Worm (Caenorhabditis elegans) whole organism, late embryonic: Measurements from ENCODE around the gene ZC155.2.

Source experiments
- ama-1 ChIP-seq: fragments of 150-350 bp; optimal IDR thresholded peaks from 2 replicates; lab custom pipeline; 2014
- pha-4 ChIP-seq: fragments of 150-350 bp; optimal IDR thresholded peaks from 2 replicates; lab custom pipeline; 2018; ENCODE audit warnings: missing biosample characterization, missing genetic modification reagents, missing genetic modification characterization
- tbx-2 ChIP-seq: sonication (generic microtip); optimal IDR thresholded peaks from 2 replicates; lab custom pipeline; 2016; ENCODE audit warnings: missing genetic modification characterization, missing compliant biosample characterization
- unc-3 ChIP-seq, 2 experiments: fragments of 200-800 bp in 1 of 2; sonication (Bioruptor generic) in 1 of 2; sonication (generic microtip) in 1 of 2; conservative IDR thresholded peaks in 1 of 2; optimal IDR thresholded peaks in 1 of 2; 2 replicates each; pipeline versions ENCODE4 v1.3.6 to Lab custom; 2016 to 2022; ENCODE audit warnings: missing compliant biosample characterization in 2 of 2, missing genetic modification characterization in 2 of 2, missing genetic modification reagents in 1 of 2
- unc-86 ChIP-seq: sonication (generic microtip); optimal IDR thresholded peaks from 2 replicates; lab custom pipeline; 2016; ENCODE audit warnings: missing genetic modification characterization, missing compliant biosample characterization

DNA sequence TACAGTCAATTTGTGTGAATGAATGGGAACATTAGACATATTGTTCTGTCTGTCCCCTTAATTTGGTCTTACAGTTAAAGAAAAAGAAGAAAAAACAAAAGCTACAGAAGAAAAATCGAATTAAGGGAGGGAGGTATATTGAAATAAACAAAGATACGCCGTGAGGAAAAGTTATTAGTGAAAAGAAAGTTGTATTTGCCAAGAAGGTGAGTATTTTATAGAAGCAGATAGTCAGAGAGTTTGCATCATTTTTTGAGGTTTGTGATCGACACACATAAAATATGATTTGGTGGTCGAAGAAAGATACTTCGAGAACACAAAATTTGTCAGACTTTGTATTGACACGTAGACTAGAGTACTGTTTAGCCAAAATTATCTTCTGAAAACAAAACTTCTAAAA is 18.4 kb upstream of the ZC155.2 start:
- TF ChIP-seq pha-4 (tag; lab: Kevin White, UChicago), result no peak
- TF ChIP-seq ama-1 (lab: Kevin White, UChicago), result no peak
- no peak for TF ChIP-seq tbx-2
- TF ChIP-seq unc-86 (tag; lab: Kevin White, UChicago), result no peak
- no peak for TF ChIP-seq unc-3 (GFP tag; conservative IDR thresholded peaks at IDR 0.05; lab: Robert Waterston, UW)
- no peak for TF ChIP-seq unc-3 (tag; optimal IDR thresholded peaks at IDR 0.05; lab: Kevin White, UChicago)
